Fruit fly (Drosophila melanogaster) whole organism, wandering third instar larva: ENCODE data around the gene Taf11.

Experiments used
- Dfd ChIP-seq: fragments of >200 bp; optimal IDR thresholded peaks from 2 replicates; lab custom pipeline; 2017; ENCODE audit warnings: missing biosample characterization, missing genetic modification characterization
- Hr83 ChIP-seq: fragments of 200-300 bp; sonication (Bioruptor generic); optimal IDR thresholded peaks from 2 replicates; lab custom pipeline; 2016; ENCODE audit warnings: missing biosample characterization, mild to moderate bottlenecking, missing genetic modification characterization, moderate library complexity; ENCODE audit not compliant: poor library complexity, severe bottlenecking
- OdsH ChIP-seq: fragments of 200-800 bp; sonication (Bioruptor generic); optimal IDR thresholded peaks from 2 replicates; lab custom pipeline; 2016; ENCODE audit warnings: missing biosample characterization, mild to moderate bottlenecking, missing genetic modification characterization
- Vsx2 ChIP-seq: fragments of 200-300, 225-300 bp; sonication (Bioruptor generic); optimal IDR thresholded peaks from 2 replicates; lab custom pipeline; 2018; ENCODE audit warnings: missing biosample characterization, missing genetic modification characterization; ENCODE audit not compliant: partially characterized antibody
- dl ChIP-seq, 2 experiments: fragments of 175-275, 200-275 bp in 1 of 2; fragments of 200-275 bp in 1 of 2; sonication (Bioruptor generic); optimal IDR thresholded peaks; lab custom pipeline; 2018; ENCODE audit warnings: mild to moderate bottlenecking in 2 of 2, missing biosample characterization in 2 of 2, missing genetic modification characterization in 2 of 2, moderate library complexity in 2 of 2; ENCODE audit not compliant: partially characterized antibody in 2 of 2, insufficient read depth in 1 of 2
- pan ChIP-seq: fragments of >200 bp; optimal IDR thresholded peaks from 2 replicates; lab custom pipeline; 2017
- usp ChIP-seq: fragments of >200 bp; optimal IDR thresholded peaks from 2 replicates; lab custom pipeline; 2017; ENCODE audit warnings: missing biosample characterization, missing genetic modification characterization

- no peak for TF ChIP-seq Hr83 (GFP tag; lab: Kevin White, UChicago)
- TF ChIP-seq usp (GFP tag; lab: Kevin White, UChicago): no peak
- no peak for TF ChIP-seq OdsH (GFP tag; lab: Kevin White, UChicago)
- no peak for TF ChIP-seq dl (GFP tag; optimal IDR thresholded peaks at IDR 0.05; lab: Kevin White, UChicago; ENCODE audit: insufficient read depth in 1 of 2, partially characterized antibody in 2 of 2)
- TF ChIP-seq Dfd: no peak
- no peak for TF ChIP-seq pan (lab: Kevin White, UChicago)
- TF ChIP-seq Vsx2 (GFP tag; lab: Kevin White, UChicago): no peak
Measured at dm6 chr2L:9777927-9778326, 14.9 kb upstream of the Taf11 start.
